Worm (Caenorhabditis elegans) whole organism, dauer: ENCODE data around the gene F17C11.11.

Experiments used
- unc-62 ChIP-seq: sonication (generic microtip); optimal IDR thresholded peaks from 2 replicates; lab custom pipeline; 2017; ENCODE audit warnings: missing biosample characterization, missing genetic modification reagents, missing genetic modification characterization

The F17C11.11 gene

DNA sequence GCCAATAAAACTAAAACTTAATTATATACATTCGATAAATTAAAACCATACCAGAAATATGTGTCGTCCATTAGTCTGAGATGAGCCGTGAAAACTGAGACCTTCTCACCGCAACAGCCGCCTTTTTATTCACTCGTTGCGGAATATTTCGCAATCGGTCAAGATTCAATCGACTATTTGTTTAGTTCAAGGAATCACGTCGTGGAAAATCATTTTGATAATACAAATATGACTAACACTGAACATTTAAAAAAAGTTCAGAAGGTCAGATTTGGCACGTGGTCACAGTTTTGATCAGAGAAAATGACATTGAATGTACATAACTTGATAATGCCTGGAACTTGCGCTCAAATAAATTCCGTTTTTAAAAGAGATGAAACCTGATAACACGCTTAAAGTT, at the start of gene F17C11.11:
F17C11.11 (minus strand) TSS at position 79 of the 400 bp plus-strand sequence.
- TF ChIP-seq unc-62 = no peak

DNA sequence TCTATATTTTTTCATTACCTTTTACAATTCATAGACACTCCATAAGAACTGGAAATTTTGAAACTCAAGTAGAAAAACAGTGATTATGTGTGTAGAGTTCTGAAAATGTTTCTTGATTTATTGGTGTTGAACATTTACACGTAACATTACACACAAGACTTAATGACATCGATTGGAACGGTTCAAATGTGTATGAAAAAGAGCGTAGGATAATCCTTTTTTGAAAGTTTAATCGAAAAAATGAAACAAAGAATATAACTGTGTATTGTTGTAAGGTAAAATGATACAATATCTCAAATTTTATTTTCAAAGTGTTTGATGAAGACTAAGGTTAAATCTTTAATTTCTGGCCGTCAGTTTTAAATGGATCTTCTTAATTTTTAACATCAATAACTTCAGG, 42.5 kb upstream of the F17C11.11 start, which contains the start of gene fig-1:
fig-1 (minus strand) TSS at position 101 of the 400 bp plus-strand sequence.
- TF ChIP-seq unc-62 = no peak

DNA sequence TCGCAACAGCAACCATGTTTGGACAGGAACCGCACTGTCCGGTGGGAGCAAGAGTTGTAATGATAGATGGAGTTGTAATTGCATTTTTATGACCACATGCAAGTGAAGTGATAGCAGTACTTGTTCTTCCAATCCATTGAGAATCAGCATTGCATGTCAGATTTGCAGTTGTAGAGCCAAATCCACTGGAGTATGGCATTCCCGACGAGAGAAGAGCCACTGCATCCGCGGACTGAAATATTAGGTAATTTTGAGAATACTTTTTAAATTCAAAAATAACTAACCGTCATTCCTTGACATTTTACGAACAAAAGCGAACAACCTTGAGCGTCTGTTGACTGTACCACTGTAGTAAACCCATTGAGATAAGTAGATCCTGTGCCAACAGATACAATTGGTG, 36.5 kb upstream of the F17C11.11 start:
- no peak for TF ChIP-seq unc-62

DNA sequence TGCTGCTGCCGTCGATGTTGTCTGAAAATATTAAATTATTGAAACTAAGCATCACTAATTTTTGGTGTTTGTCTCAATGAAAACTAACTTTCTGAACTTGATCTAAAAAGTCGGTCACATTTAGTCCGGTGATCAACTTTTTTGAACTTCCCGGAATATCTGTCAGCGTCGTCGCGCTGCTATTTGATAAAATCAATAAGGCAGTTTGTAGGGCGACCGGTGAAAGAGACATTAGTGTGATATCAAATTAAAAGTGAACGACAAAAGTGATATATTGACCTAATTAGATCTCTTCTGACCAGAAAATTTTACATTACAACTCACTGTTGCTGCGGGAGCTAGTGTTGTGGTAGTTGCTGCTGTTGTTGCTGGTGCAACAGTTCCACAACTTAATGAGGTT, 32.3 kb upstream of the F17C11.11 start:
- TF ChIP-seq unc-62 = no peak

DNA sequence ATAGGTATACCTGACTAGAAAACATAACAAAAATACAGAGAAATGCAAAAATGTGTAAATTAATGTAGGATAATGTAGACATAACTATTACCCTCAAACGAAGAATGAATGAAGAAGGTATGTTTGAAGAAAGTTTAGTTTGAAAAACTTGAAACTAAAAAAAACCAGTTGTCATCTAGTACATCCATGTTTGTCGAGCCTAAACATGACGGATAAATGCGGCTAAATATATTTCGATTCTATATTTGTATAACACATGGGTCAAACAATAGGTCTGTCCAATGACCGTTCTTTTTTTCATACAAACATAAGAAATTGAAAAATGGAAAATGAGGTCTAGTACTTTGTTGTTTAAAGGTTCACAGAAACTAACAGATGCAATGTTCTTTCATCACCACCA, 31.5 kb upstream of the F17C11.11 start, which contains the start of gene F17C11.22:
F17C11.22 (minus strand) TSS at position 101 of the 400 bp plus-strand sequence.
- no peak for TF ChIP-seq unc-62

DNA sequence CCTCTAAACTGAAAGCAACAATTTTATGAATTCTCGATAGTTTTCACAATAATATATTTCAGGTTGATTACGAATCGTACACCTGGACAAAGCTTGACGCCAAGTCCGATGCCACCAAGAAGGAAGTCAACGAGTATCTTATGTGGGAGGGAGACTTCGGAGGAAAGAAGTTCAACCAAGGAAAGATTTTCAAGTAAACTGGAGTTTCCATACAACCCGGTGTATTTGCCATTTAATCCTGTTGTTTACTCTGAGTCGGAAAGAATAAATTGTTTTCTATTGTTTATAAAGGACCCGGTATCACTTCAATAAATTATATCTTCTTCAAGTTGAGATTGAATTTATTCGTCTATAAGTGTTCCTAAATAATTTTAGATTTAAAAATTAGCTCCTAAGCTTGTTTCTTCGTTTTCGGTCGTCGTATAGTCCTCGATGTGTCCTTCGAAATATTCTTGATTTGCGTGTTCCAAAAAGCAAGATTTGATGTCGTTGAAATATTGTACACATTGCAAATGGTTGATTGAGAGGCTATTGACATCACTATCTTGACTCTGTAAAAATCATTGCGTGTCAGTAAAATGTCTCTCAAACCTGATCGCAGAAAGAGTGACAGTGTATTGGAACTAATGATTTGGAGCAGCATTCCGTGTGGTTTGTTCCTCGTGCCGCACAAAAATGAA, 29.1 kb upstream of the F17C11.11 start:
- TF ChIP-seq unc-62 = no peak

DNA sequence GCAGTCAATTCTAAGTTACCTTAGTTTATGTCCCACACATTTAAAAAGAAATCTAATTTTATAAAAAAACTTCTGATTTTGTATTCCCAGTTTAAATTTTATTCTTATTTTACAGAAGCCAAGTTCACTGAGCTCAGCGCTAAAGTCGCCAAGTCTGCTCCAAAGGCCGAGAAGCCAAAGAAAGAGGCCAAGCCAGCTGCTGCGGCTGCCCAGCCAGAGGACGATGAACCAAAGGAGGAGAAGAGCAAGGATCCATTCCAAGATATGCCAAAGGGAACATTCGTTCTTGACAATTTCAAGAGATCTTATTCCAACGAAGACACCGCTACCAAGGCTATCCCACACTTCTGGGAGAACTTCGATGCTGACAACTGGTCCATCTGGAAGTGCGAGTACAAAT, 28.3 kb upstream of the F17C11.11 start:
- TF ChIP-seq unc-62 = no peak

DNA sequence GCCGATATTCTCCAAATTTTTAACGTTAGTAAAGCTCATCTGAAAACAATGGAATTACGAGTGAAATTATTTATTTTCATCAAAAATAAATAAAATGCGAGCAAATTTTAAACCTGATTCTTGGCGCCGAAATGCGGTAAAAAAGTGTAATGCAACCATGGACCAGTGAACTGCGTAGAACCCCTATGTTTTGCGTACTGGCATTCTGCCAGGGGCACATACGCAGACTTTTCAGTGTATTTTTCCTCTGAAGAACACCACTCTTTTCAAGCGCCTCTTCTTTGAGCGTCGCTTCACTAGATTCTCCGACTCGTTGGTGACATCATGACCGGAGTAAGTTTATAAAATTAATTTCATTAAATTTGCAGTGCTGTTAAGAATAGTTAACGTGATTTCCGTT, 26.9 kb upstream of the F17C11.11 start, which contains the start of the genes ctf-4 and eef-1G:
ctf-4 (minus strand) TSS at position 39 of the 400 bp plus-strand sequence.
eef-1G (plus strand) TSS at position 219 of the 400 bp plus-strand sequence.
- no peak for TF ChIP-seq unc-62

DNA sequence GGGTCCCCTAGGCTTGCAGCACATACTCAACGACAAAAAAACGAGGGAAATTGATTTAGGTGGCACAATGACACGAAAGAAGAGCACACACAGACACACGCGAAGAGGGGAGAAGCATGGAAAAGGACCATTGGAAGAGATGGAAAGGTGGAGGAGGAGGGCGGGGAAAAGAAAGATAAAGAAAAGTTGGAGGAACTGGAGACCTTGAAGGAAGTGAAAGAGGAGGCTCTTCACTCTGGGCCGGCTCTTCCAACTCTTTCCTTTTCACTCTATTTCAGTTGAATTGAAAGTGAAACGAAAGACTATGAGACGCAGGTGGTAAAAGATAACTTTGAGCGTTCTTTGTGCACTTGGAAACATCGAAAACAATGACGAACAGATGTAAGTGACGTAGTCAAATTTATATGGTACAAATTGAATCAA, 22.8 kb upstream of the F17C11.11 start:
- no peak for TF ChIP-seq unc-62

DNA sequence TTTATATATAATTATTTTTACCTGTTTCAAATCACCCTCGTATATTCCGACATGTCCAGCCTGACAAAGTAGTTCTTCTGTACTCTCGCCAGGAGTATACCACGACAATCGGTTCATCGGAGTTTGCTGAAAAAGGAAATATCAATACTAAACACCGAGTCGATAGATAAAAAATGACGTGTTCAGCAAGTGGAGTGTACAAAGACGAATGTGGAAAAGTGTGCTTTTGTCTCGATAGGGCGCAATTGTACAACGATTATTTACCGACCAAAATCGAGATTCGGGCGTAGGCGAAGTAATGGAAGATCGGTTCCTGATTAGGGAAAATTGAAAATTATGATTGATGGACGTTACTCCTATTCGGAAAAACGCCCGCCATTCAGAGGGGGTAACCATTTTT, 21.9 kb upstream of the F17C11.11 start, which contains the start of gene vps-36:
vps-36 (minus strand) TSS at position 126 of the 400 bp plus-strand sequence.
- no peak for TF ChIP-seq unc-62

DNA sequence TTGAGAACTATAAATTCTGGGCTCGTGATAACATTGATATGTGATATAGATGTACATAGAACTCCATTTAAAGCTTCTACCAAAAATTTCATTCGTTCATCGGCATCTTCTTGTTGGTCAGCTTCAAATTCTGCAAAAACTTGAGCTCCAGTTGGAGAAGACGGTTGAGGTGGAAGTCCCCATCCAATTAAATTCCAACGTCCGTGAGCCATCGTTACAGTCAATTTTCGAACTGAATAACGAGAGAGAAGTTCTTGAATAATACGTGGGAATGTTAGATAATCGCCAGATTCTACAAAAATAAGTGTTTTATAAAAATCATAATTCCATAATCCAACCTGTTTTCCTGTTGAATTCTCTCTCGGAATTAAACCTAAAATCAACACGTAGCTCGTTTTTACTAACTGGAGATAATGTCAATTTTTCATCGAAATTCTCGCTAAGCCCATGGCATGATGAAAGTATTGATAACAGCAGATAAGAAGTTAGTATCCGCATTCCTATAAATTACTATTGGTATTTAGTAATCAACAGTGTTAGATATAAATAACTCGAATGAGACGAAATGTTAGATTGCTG, 19.8 kb upstream of the F17C11.11 start, which contains the start of gene pigt-1:
pigt-1 (minus strand) TSS at position 500 of the 579 bp plus-strand sequence.
- no peak for TF ChIP-seq unc-62

DNA sequence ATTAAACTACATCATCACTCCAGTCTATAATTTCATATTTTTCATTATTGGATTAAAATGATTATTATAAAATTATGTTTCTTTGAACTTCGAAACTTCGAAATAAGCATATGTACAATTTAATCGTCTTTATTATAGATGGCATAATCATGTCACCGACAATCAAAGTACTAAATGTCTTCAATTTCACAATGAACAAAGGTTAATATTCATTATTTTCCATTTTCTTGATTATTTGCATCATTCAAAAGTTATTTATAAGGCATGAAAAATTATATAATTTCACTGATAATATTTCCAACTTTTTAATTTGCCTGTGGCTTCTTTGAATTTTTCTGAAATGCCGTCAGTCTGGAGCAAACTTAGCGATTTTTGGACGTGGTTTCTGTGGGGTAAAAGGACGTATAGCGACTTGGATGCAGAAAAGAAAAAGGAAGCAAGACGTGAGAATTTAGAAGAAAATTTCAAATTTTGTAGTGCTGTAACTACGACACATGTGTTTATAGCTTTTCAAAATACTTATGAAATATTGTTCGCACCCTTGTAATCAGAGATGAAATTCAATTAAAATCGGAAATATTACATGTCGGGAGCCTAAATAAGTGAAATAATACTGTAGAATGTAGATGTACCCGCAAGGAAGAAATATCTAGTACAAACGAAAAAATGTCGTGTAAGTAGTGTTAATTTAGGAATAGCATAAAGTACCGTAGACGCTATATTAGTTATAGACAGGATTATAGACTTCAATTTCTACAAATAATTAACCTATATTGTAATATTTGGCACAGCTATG, 17.3 kb upstream of the F17C11.11 start, which contains the start of gene F17C11.13:
F17C11.13 (plus strand) TSS at position 243 of the 796 bp plus-strand sequence.
- TF ChIP-seq unc-62 = no peak

DNA sequence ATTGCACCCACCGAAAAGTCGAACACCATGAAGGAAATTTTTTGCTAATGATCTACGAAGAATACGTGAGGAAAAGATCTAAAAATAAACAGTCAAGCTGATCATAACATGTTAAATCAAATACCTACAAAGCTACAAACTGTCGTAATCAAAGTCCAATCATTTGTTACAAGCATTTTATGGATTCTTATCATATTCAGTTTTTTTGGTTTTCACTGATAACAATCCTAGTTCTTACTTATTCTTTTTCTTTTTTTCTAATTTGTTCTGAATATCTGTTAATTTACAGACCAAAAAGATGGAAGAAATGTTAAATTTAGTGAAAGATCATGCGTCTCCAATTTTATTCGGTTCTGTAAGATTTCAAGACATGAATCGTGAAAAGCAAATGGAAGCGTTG, 16.2 kb upstream of the F17C11.11 start, which contains the start of gene F17C11.6:
F17C11.6 (plus strand) TSS at position 290 of the 400 bp plus-strand sequence.
- TF ChIP-seq unc-62 = no peak

DNA sequence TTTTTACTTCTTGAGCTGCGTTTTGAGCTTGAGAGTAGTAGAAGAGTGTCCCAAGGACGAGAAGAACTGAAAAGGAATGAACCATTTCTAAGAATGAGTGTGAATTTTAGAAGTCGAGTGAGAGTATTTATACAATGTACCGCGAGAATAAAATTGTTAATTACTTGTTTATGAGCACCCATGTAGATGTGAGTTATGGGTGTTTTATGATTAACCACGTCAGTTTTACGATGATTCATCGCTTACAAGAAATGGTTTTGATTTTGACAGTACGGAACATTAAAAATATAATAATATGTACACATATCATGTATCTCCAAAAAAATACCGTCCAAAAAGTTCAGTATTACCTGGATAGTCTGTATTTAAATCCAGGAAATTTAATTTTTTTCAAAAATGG, 15.7 kb upstream of the F17C11.11 start, which contains the start of gene clec-221:
clec-221 (minus strand) TSS at position 101 of the 400 bp plus-strand sequence.
- TF ChIP-seq unc-62 = no peak

DNA sequence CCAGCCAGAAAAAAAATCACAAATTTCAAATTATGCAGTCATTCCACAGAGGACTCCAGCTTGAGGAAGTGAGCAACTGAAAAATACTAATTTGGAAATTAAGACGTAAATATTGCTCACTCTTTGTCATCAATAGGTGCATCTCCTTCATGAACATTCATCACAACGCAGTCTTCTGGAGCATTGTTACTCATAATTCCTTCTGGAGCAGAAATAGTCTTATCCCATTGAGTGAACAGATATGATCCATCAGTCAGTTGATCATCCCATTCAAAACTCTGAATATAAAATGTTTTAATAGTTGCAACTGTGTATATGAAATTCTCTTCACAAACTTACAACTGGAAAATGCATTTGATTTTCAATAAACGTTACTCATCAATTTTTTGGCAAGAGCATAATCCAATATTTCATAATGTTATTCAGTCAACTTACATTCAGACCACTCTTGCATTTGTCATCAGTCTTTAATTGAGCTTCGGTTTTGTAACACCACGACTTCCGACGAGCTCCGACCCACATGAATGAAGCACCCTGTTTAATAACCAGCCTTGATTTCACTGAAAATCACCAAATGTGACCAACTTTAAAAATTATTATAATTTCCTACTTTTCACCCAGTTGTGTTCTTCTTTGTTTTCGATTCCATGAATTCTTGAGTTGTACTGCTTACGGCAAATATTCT, 15.0 kb upstream of the F17C11.11 start:
- TF ChIP-seq unc-62 = no peak

DNA sequence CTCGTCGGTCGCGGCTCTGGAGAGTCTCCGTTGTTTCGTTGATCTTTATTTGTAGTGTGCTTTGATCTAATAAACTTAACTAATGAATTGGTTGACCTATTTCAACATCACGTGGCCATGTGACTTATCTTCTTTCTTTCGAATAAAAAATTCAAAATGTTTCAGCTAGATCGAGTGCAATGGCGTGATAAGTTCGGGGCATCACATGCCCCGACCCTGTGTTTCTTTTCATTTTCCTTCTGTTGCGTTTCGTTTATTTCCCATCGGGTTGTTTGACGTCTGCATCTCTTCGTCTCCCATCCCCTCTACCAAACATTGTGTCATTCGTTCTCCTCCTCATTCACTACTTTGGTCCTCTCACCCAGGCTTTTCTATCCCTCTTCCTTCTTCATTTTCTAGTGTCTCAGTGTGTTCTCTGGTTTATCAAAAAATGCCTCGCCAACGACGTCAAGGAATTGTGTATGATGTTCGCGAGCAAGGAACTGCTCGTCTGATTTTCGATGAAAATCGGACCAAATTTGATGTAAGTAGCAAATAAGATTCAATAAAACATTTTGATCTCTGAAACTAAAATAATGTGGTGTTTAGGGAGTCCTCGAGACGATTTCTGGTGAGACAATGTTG, 13.2 kb upstream of the F17C11.11 start, which contains the start of gene F17C11.4:
F17C11.4 (plus strand) TSS at position 206 of the 624 bp plus-strand sequence.
- TF ChIP-seq unc-62 = no peak
